Fruit fly (Drosophila melanogaster) whole organism, prepupa: ENCODE measurements around the gene SerRS.

ENCODE experiments used
- CG10669 ChIP-seq: fragments of 200-800 bp; sonication (Bioruptor generic); optimal IDR thresholded peaks from 3 replicates; lab custom pipeline; 2018; ENCODE audit warnings: missing biosample characterization, mild to moderate bottlenecking, missing genetic modification characterization, moderate library complexity
- CG16779 ChIP-seq: fragments of 200-800 bp; sonication (Bioruptor generic); optimal IDR thresholded peaks from 3 replicates; lab custom pipeline; 2017; ENCODE audit warnings: missing biosample characterization, mild to moderate bottlenecking, missing genetic modification characterization
- Hr38 ChIP-seq: sonication (Bioruptor generic); optimal IDR thresholded peaks from 2 replicates; lab custom pipeline; 2016; ENCODE audit warnings: missing biosample characterization, missing genetic modification characterization
- achi ChIP-seq: fragments of 200-800 bp; sonication (Bioruptor generic); optimal IDR thresholded peaks from 3 replicates; lab custom pipeline; 2016; ENCODE audit warnings: missing biosample characterization, missing genetic modification characterization

DNA sequence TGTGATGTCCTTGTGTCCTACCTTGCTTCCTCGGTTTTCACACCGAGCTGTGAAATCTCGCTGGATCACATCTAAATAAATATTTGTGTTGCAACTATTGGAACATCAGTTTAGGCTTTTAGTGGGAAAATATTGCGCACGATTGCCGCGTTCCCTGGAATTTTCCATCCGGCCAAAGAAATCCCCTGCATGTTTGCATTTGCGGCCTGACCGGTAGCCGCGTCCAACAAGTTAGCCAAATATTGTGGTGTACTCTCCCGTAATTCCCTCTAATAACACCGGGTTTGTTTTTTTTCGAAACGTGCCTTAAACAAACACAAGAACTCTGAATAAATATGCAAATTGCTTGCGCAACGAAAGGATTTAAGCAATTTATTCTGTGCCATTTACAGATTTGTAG, 41.5 kb upstream of the SerRS start:
- TF ChIP-seq achi (GFP tag; lab: Kevin White, UChicago) (no peak), CG10669 (GFP tag; lab: Kevin White, UChicago) (no peak), Hr38 (GFP tag; lab: Kevin White, UChicago) (no peak), CG16779 (tag; lab: Kevin White, UChicago) (no peak)
